Fruit fly (Drosophila melanogaster) S2 (cell line): Measurements from ENCODE around the gene QIL1.

Source experiments
- CG8478 ChIP-seq: fragments of >200 bp; optimal IDR thresholded peaks from 2 replicates; lab custom pipeline; 2018
- CTCF ChIP-seq, 2 experiments: fragments of >200 bp; optimal IDR thresholded peaks; 2 replicates each; lab custom pipeline; 2018

The QIL1 gene

dm6 chr3L:17476496-17476895 lies 10.8 kb downstream of the QIL1 start:
- TF ChIP-seq CG8478 (lab: Kevin White, UChicago) = no peak
- no peak for TF ChIP-seq CTCF (optimal IDR thresholded peaks at IDR 0.05; lab: Kevin White, UChicago)

- TF ChIP-seq CG8478 (lab: Kevin White, UChicago) (no peak), CTCF (optimal IDR thresholded peaks at IDR 0.05; lab: Kevin White, UChicago) (no peak)
These were observed 13.1 kb downstream of the QIL1 start, which contains the start of the genes CG13733 and qjt for dm6 chr3L:17478826-17479225. Gene CG13733, minus strand, starts transcription at chr3L:17478926. Gene qjt, plus strand, starts transcription at chr3L:17479096.

DNA sequence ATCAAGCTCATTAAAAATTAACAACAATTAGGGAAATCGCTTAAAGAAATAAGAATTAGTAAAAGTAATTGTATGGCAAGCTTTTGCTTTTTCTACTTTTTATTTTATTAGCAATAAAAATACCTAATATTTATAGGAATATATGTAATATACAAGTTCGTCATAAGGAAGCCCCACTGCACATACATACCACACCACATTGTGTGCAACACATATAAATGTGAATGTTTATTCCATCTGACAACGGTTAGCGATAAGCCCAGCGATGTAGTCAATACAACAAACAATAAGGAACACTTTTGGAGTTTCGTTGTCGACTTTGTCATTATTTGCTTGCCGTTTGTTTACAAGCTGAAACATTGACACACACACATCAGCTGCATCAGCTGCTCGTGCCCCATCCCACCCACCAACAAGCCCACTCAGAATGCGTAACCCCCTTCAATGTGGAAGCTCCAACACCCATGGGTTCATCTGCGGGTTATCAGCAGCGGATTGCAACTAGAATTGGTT lies 19.6 kb downstream of the QIL1 start:
- no peak for TF ChIP-seq CTCF (optimal IDR thresholded peaks at IDR 0.05; lab: Kevin White, UChicago)

DNA sequence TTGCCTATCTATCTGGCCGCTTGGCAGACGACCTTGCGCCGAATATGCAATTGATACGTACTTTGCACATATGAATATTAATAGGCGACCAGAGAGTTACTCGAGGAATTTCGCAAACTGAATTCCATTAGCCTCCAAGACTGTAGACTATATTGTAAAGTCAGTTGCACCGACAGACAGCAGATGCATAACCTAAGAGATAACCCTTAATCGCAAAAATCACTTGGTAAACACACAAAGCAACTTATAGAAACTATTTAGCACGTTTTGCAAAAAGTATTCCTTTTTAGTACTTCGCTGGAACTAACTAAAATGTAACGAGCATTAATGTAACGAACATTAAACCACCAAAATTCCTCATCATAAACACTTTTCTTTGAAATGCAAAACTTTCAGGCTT lies 20.4 kb downstream of the QIL1 start, which contains the start of gene CG6333:
Gene CG6333, minus strand, starts transcription at position 101 of the 400 bp plus-strand sequence.
- no peak for TF ChIP-seq CG8478 (lab: Kevin White, UChicago)
- no peak for TF ChIP-seq CTCF (optimal IDR thresholded peaks at IDR 0.05; lab: Kevin White, UChicago)

dm6 chr3L:17486794-17487726 lies 21.3 kb downstream of the QIL1 start, which contains the start of gene Oatp74D:
Gene Oatp74D, plus strand, starts transcription at chr3L:17487118.
- TF ChIP-seq CG8478 (lab: Kevin White, UChicago) = no peak
- no peak for TF ChIP-seq CTCF (optimal IDR thresholded peaks at IDR 0.05; lab: Kevin White, UChicago)

DNA sequence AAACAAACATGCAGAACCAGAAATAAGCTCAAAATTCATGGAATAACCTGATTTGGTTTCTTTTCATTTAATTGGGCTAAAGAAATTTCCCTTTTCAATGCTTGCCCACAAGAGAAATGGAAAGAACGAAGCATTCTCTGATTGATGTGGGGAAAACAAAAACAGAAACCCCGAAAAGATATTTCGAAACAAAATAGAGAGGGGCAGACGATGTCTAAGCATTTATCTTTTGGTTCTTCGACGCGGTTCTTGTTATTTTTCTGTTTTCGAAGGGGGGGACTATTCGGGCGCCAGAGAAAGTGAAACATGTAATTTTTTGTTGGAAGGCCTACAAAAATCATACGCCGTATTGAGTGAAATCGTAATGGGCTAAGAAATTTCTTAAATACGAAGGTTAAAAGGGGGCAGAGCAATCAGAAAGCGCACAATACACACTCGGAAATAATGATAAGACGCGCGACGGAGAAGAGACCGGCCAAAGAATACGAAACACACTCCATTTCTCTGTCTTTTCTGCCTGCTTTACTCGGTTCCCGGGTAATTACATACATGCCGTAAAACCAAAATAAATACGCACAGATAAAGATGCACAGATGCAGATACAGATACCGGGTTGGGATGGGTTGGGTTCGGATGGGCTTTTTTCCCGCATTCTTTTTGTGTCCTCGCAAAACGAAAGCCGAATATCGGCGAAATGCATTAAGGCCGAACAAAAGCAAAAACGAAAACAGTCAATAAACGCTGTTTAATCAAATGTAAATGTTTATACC lies 23.1 kb downstream of the QIL1 start:
- no peak for TF ChIP-seq CTCF (optimal IDR thresholded peaks at IDR 0.05; lab: Kevin White, UChicago)
- no peak for TF ChIP-seq CG8478 (lab: Kevin White, UChicago)

dm6 chr3L:17491646-17492045 lies 25.9 kb downstream of the QIL1 start:
- TF ChIP-seq CG8478 (lab: Kevin White, UChicago) = no peak

DNA sequence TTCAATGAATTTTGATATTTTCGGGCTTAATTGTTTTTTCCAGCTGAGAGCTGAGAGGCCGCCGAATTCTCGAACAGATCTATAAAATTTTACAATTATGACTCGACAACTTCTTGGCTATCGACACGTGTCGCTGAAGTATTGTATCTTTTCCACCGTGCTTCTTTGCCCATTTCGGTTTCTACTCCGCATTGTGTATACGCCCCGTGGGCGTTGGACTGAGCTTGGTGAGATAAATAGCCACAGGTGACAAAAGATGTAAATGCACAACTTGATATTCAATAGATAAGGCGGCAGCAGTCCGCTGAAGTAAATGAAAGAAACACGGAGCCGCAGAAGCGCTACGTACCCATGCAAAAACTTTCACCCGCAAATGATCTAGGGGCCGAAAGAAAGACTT lies 27.5 kb downstream of the QIL1 start:
- TF ChIP-seq CG8478 (lab: Kevin White, UChicago) (no peak), CTCF (optimal IDR thresholded peaks at IDR 0.05; lab: Kevin White, UChicago) (no peak)

- TF ChIP-seq CTCF (optimal IDR thresholded peaks at IDR 0.05; lab: Kevin White, UChicago) = no peak
- no peak for TF ChIP-seq CG8478 (lab: Kevin White, UChicago)
These were observed 28.2 kb downstream of the QIL1 start for dm6 chr3L:17493807-17494404.

DNA sequence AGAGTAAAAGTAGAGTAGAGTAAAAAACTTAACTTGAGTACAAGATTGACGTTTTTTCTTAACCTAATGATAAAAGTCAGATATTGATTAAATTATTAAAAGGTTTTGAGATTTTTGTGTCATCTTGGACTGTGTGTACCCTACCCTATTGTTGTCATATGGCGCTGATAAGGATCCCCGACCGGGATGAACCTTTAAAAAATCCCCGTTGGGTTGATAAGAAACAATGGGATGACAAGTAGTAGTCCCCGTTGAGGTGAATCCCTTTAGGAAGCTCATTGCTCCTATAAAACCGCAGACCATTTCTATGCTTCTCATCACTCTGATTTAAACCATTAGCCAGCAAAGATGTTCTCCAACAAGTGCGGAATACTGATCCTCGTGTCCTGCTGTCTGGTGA lies 28.8 kb downstream of the QIL1 start, which contains the start of gene edin:
Gene edin, plus strand, starts transcription at position 340 of the 400 bp plus-strand sequence.
- no peak for TF ChIP-seq CTCF (optimal IDR thresholded peaks at IDR 0.05; lab: Kevin White, UChicago)
- no peak for TF ChIP-seq CG8478 (lab: Kevin White, UChicago)

- TF ChIP-seq CG8478 (lab: Kevin White, UChicago) (no peak), CTCF (optimal IDR thresholded peaks at IDR 0.05; lab: Kevin White, UChicago) (no peak)
These were observed 29.7 kb downstream of the QIL1 start for dm6 chr3L:17495266-17495961.

DNA sequence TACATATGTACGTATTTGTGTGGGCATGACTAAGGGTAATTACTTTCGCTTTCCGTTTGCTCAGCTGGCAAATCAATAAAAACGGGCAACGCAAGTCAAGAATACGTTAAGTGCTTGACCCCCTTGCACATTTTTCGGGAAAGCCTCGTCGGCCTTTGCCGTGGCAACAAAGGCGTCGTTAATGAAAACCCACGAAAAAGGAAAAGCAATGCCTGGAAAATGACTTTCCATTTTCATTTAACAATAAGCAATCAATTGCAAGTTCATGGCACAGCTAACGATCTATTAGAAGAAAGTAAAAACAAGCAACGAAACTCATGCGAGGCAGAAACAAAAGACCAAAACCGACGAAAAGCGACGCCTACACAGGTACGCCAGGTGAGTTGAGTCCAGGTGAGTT lies 30.3 kb downstream of the QIL1 start:
- TF ChIP-seq CTCF (optimal IDR thresholded peaks at IDR 0.05; lab: Kevin White, UChicago) (no peak), CG8478 (lab: Kevin White, UChicago) (no peak)

dm6 chr3L:17496871-17497492 lies 31.2 kb downstream of the QIL1 start:
- TF ChIP-seq CG8478 (lab: Kevin White, UChicago) (no peak), CTCF (optimal IDR thresholded peaks at IDR 0.05; lab: Kevin White, UChicago) (no peak)
